Fruit fly (Drosophila melanogaster): ENCODE data around the gene CG10195.
A peak's percentile ranks its signal among the peaks of the same experiment; 100 is the strongest.

Gene CG10195

DNA sequence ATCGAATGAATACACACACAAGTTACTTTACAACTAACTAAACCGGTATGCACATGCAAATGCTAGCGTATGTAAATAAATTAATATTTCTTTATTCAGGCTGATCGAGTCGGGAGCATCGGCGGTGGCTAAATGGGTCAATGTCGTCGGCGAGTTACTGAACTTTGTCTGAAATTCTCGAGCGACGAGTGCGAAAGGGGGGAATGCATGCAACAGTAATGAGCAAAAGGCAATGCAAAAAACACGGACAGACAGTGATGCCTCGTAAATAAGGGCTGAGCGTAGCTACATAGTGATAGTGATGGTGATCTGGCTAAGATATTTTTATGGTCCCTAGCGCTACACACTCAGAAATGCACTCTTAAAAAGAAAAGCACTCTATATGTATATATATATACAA, 43.8 kb downstream of the CG10195 start:
- TF ChIP-seq HLH106 (tag; optimal IDR thresholded peaks at IDR 0.05) (peak; percentile 31), brk (GFP tag; optimal IDR thresholded peaks at IDR 0.05) (no peak), CrebA (GFP tag; optimal IDR thresholded peaks at IDR 0.05; ENCODE audit: borderline replicate concordance) (no peak), Hnf4 (GFP tag; optimal IDR thresholded peaks at IDR 0.05) (peak; percentile 13), Jra (GFP tag; optimal IDR thresholded peaks at IDR 0.05) (no peak), woc (GFP tag; optimal IDR thresholded peaks at IDR 0.05) (peak; percentile 31), h (GFP tag; optimal IDR thresholded peaks at IDR 0.05) (peak; percentile 0), pan (optimal IDR thresholded peaks at IDR 0.05) (no peak), fru (GFP tag; optimal IDR thresholded peaks at IDR 0.05) (peak; percentile 80), psq (GFP tag; optimal IDR thresholded peaks at IDR 0.05) (peak; percentile 73), sage (GFP tag; optimal IDR thresholded peaks at IDR 0.05) (no peak)

DNA sequence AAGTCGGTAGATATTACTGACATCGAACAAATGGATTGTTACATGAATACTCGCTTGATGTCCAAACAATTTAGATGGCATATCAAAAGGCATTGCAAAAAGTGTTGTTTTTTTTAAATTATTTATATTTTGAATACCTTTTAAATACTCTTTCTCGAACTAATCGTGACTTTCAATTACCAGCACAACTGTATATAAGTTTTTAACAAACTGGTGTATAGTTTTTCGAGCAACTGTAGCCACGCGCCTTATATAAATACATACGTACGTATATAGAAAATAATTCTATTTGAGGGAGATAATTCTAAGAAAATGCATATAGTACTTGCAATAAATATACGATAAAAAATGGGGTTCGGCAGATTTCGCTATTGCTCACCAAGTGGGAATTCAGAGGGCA, 44.2 kb downstream of the CG10195 start:
- no peak for TF ChIP-seq sv (GFP tag; optimal IDR thresholded peaks at IDR 0.05)

DNA sequence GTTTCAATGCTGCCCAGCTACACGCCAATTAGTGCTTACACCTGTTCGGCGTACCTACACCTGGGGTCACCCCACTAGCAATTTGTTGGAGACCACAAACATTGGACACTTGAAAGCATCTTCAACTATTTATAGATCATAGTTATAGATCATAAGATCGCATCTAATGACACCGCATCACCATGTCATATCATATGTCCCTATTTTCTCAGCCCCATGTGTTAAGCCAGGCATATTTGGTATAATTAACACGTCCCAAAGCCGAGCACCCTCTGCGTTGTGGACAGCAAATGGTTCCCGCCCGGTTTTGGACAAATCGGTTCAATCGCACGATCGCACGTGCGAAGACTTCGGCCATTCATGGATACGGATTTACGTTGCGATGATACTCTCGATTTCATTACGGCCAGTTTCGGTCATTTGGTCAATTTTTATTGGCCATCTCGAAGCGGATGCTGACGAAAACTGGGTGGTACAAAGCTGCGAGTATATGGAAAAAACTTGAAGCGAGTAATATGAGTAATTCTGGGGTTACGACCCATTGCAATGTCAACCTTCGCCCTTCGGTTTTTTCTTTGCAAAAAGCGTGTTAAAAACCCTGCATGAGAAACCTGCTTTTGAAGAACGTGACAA, 44.8 kb downstream of the CG10195 start:
- TF ChIP-seq N (GFP tag; optimal IDR thresholded peaks at IDR 0.05) = no peak
- peak; percentile 35 for TF ChIP-seq Sp1 (GFP tag; optimal IDR thresholded peaks at IDR 0.05)
- no peak for TF ChIP-seq woc (GFP tag; optimal IDR thresholded peaks at IDR 0.05)
- TF ChIP-seq dsf (GFP tag; optimal IDR thresholded peaks at IDR 0.05; ENCODE audit: borderline replicate concordance) = no peak
- peak; percentile 44 for TF ChIP-seq psq (GFP tag; optimal IDR thresholded peaks at IDR 0.05)
- TF ChIP-seq ey (GFP tag; optimal IDR thresholded peaks at IDR 0.05) = peak; percentile 83
- TF ChIP-seq OdsH (GFP tag; optimal IDR thresholded peaks at IDR 0.05) = peak; percentile 74
- no peak for TF ChIP-seq tai (GFP tag; optimal IDR thresholded peaks at IDR 0.05)
- no peak for TF ChIP-seq Myc (optimal IDR thresholded peaks at IDR 0.05)
- TF ChIP-seq Vsx2 (GFP tag; optimal IDR thresholded peaks at IDR 0.05; ENCODE audit: partially characterized antibody) = no peak
- peak in 1 of 2 experiments; percentile 43 for TF ChIP-seq foxo (GFP tag; optimal IDR thresholded peaks at IDR 0.05)
- no peak for TF ChIP-seq Rel (GFP tag; optimal IDR thresholded peaks at IDR 0.05)
- no peak for TF ChIP-seq Rel (tag; optimal IDR thresholded peaks at IDR 0.05)
- TF ChIP-seq CG32264 (GFP tag; optimal IDR thresholded peaks at IDR 0.05) = no peak
- TF ChIP-seq GATAd (GFP tag; optimal IDR thresholded peaks at IDR 0.05) = peak; percentile 71
- peak; percentile 2 for TF ChIP-seq Hnf4 (GFP tag; optimal IDR thresholded peaks at IDR 0.05)
- TF ChIP-seq h (GFP tag; optimal IDR thresholded peaks at IDR 0.05) = peak; percentile 67
- no peak for TF ChIP-seq usp (GFP tag; optimal IDR thresholded peaks at IDR 0.05)
- TF ChIP-seq fru (GFP tag; optimal IDR thresholded peaks at IDR 0.05) = peak; percentile 7
- no peak for TF ChIP-seq dl (GFP tag; optimal IDR thresholded peaks at IDR 0.05; ENCODE audit: insufficient read depth in 1 of 2, partially characterized antibody in 2 of 2)
- no peak for TF ChIP-seq Hr83 (GFP tag; optimal IDR thresholded peaks at IDR 0.05; ENCODE audit: poor library complexity, severe bottlenecking)
- no peak for TF ChIP-seq CrebA (GFP tag; optimal IDR thresholded peaks at IDR 0.05; ENCODE audit: borderline replicate concordance)
- TF ChIP-seq jim (GFP tag; optimal IDR thresholded peaks at IDR 0.05) = no peak
- peak; percentile 80 for TF ChIP-seq sv (GFP tag; optimal IDR thresholded peaks at IDR 0.05)
- no peak for TF ChIP-seq Hr78 (GFP tag; optimal IDR thresholded peaks at IDR 0.05)
- TF ChIP-seq Mio (GFP tag; optimal IDR thresholded peaks at IDR 0.05) = no peak
- no peak for TF ChIP-seq Dfd (GFP tag; optimal IDR thresholded peaks at IDR 0.05)
- peak; percentile 84 for TF ChIP-seq rgr (GFP tag; optimal IDR thresholded peaks at IDR 0.05)
- TF ChIP-seq sage (GFP tag; optimal IDR thresholded peaks at IDR 0.05) = no peak
- TF ChIP-seq HLH106 (tag; optimal IDR thresholded peaks at IDR 0.05) = peak; percentile 56
- TF ChIP-seq lola (GFP tag; optimal IDR thresholded peaks at IDR 0.05) = no peak

Measured in whole organism, wandering third instar larva.